Fruit fly (Drosophila melanogaster) whole organism, embryonic: ENCODE data around the gene frj.

Experiments
- Adf1 ChIP-seq: fragments of 200-800 bp; sonication (Bioruptor generic); IDR thresholded peaks from 2 replicates; pipeline ENCODE4 v1.3.6; 2022; ENCODE audit warnings: missing biosample characterization, missing genetic modification characterization
- Aef1 ChIP-seq: fragments of 200-800 bp; sonication (Bioruptor generic); IDR thresholded peaks from 3 replicates; pipeline ENCODE4 v1.3.6; 2022; ENCODE audit warnings: missing biosample characterization, missing genetic modification characterization
- CG1024 ChIP-seq: fragments of 200-800 bp; sonication (Bioruptor generic); IDR thresholded peaks from 2 replicates; pipeline ENCODE4 v1.3.6; 2022; ENCODE audit warnings: missing biosample characterization, missing genetic modification characterization
- CG10366 ChIP-seq: fragments of 200-800 bp; sonication (Bioruptor generic); IDR thresholded peaks from 2 replicates; pipeline ENCODE4 v1.3.6; 2022; ENCODE audit warnings: missing biosample characterization, missing genetic modification characterization
- CG10654 ChIP-seq: fragments of 200-800 bp; sonication (Bioruptor generic); optimal IDR thresholded peaks from 2 replicates; lab custom pipeline; 2016; ENCODE audit warnings: missing biosample characterization, missing genetic modification characterization
- CG11247 ChIP-seq: fragments of 200-800 bp; sonication (Bioruptor generic); IDR thresholded peaks from 2 replicates; pipeline ENCODE4 v1.3.6; 2022; ENCODE audit warnings: missing biosample characterization, missing genetic modification characterization
- CG11504 ChIP-seq: fragments of 200-800 bp; sonication (Bioruptor generic); optimal IDR thresholded peaks from 3 replicates; lab custom pipeline; 2019; ENCODE audit warnings: missing biosample characterization, mild to moderate bottlenecking, missing genetic modification characterization, moderate library complexity
- CG11696 ChIP-seq: fragments of 200-800 bp; sonication (Bioruptor generic); IDR thresholded peaks from 2 replicates; pipeline ENCODE4 v1.3.6; 2022; ENCODE audit warnings: missing biosample characterization, missing genetic modification characterization
- CG11723 ChIP-seq: fragments of 200-800 bp; sonication (Bioruptor generic); optimal IDR thresholded peaks from 2 replicates; lab custom pipeline; 2017; ENCODE audit warnings: missing biosample characterization, mild to moderate bottlenecking, missing genetic modification characterization
- CG12659 ChIP-seq: fragments of 200-800 bp; sonication (Bioruptor generic); optimal IDR thresholded peaks from 3 replicates; lab custom pipeline; 2017; ENCODE audit warnings: mild to moderate bottlenecking, missing biosample characterization, missing genetic modification reagents, missing genetic modification characterization
- CG13424 ChIP-seq: fragments of 200-800 bp; sonication (Bioruptor generic); optimal IDR thresholded peaks from 2 replicates; lab custom pipeline; 2019; ENCODE audit warnings: missing biosample characterization, mild to moderate bottlenecking, missing genetic modification characterization, moderate library complexity
- CG13624 ChIP-seq: fragments of 200-800 bp; sonication (Bioruptor generic); optimal IDR thresholded peaks from 2 replicates; lab custom pipeline; 2016; ENCODE audit warnings: missing biosample characterization, missing genetic modification characterization
- CG15011 ChIP-seq: fragments of 200-800 bp; sonication (Bioruptor generic); optimal IDR thresholded peaks from 3 replicates; lab custom pipeline; 2018; ENCODE audit warnings: missing biosample characterization, mild to moderate bottlenecking, missing genetic modification characterization
- CG16779 ChIP-seq: fragments of 200-800 bp; sonication (Bioruptor generic); IDR thresholded peaks from 2 replicates; pipeline ENCODE4 v1.3.6; 2022; ENCODE audit warnings: missing biosample characterization, missing genetic modification characterization
- CG17359 ChIP-seq: fragments of 200-800 bp; sonication (Bioruptor generic); optimal IDR thresholded peaks from 3 replicates; lab custom pipeline; 2018; ENCODE audit warnings: missing biosample characterization, mild to moderate bottlenecking, missing genetic modification characterization, moderate library complexity
- CG18011 ChIP-seq: fragments of 200-800 bp; sonication (Bioruptor generic); optimal IDR thresholded peaks from 2 replicates; lab custom pipeline; 2017; ENCODE audit warnings: missing biosample characterization, missing genetic modification characterization, mild to moderate bottlenecking, moderate library complexity, missing genotype
- CG18262 ChIP-seq: fragments of 200-800 bp; optimal IDR thresholded peaks from 3 replicates; lab custom pipeline; 2019; ENCODE audit warnings: missing biosample characterization, mild to moderate bottlenecking, missing genetic modification characterization, moderate library complexity
- CG2120 ChIP-seq: fragments of 200-800 bp; sonication (Bioruptor generic); optimal IDR thresholded peaks from 3 replicates; lab custom pipeline; 2016; ENCODE audit warnings: missing biosample characterization, missing genetic modification characterization
- CG4404 ChIP-seq: fragments of 200-800 bp; sonication (Bioruptor generic); IDR thresholded peaks from 2 replicates; pipeline ENCODE4 v1.3.6; 2022; ENCODE audit warnings: missing biosample characterization, missing genetic modification characterization
- CG8290 ChIP-seq, 3 experiments: fragments of 200-800 bp; sonication (Bioruptor generic); optimal IDR thresholded peaks; 2 replicates each; lab custom pipeline; 2016 to 2019; ENCODE audit warnings: missing biosample characterization in 3 of 3, missing genetic modification characterization in 3 of 3, mild to moderate bottlenecking in 2 of 3, moderate library complexity in 1 of 3
- CTCF ChIP-seq: fragments of 200-800 bp; sonication (Bioruptor generic); optimal IDR thresholded peaks from 2 replicates; lab custom pipeline; 2017; ENCODE audit warnings: missing biosample characterization, mild to moderate bottlenecking, missing genetic modification characterization, moderate library complexity
- Chrac-16 ChIP-seq: fragments of 200-800 bp; sonication (Bioruptor generic); optimal IDR thresholded peaks from 3 replicates; lab custom pipeline; 2016; ENCODE audit warnings: missing biosample characterization, missing genetic modification characterization
- D19A ChIP-seq: fragments of 200-800 bp; optimal IDR thresholded peaks from 3 replicates; lab custom pipeline; 2019; ENCODE audit warnings: missing biosample characterization, mild to moderate bottlenecking, missing genetic modification characterization, moderate library complexity
- Dbx ChIP-seq: fragments of 200-800 bp; sonication (Bioruptor generic); IDR thresholded peaks from 3 replicates; pipeline ENCODE4 v1.3.6; 2022; ENCODE audit warnings: missing biosample characterization, missing genetic modification characterization
- Fer3 ChIP-seq: fragments of 200-800 bp; sonication (Bioruptor generic); optimal IDR thresholded peaks from 2 replicates; lab custom pipeline; 2018; ENCODE audit warnings: missing biosample characterization, mild to moderate bottlenecking, missing genetic modification characterization, moderate library complexity
- GATAe ChIP-seq: fragments of 200-800 bp; sonication (Bioruptor generic); conservative IDR thresholded peaks from 2 replicates; pipeline ENCODE4 v1.3.6; 2022; ENCODE audit warnings: missing biosample characterization, missing genetic modification characterization
- H15 ChIP-seq: fragments of 200-800 bp; sonication (Bioruptor generic); IDR thresholded peaks from 3 replicates; pipeline ENCODE4 v1.3.6; 2022; ENCODE audit warnings: missing biosample characterization, missing genetic modification characterization
- Hr39 ChIP-seq: fragments of >200 bp; optimal IDR thresholded peaks from 2 replicates; lab custom pipeline; 2017
- Kr ChIP-seq: fragments of 200-800 bp; sonication (Bioruptor generic); optimal IDR thresholded peaks from 2 replicates; lab custom pipeline; 2017; ENCODE audit warnings: missing biosample characterization, mild to moderate bottlenecking, missing genetic modification characterization
- Lim3 ChIP-seq: fragments of 200-800 bp; sonication (Bioruptor generic); IDR thresholded peaks from 2 replicates; pipeline ENCODE4 v1.3.6; 2022; ENCODE audit warnings: missing biosample characterization, missing genetic modification characterization
- NfI ChIP-seq: fragments of 200-800 bp; sonication (Bioruptor generic); optimal IDR thresholded peaks from 3 replicates; lab custom pipeline; 2018; ENCODE audit warnings: missing biosample characterization, mild to moderate bottlenecking, missing genetic modification characterization, moderate library complexity
- ash1 ChIP-seq: fragments of 200-800 bp; sonication (Bioruptor generic); optimal IDR thresholded peaks from 2 replicates; lab custom pipeline; 2018; ENCODE audit warnings: missing biosample characterization, mild to moderate bottlenecking, missing genetic modification characterization
- bab2 ChIP-seq: fragments of 200-800 bp; sonication (Bioruptor generic); optimal IDR thresholded peaks from 2 replicates; lab custom pipeline; 2016; ENCODE audit warnings: missing biosample characterization, missing genetic modification characterization
- caup ChIP-seq: fragments of 200-800 bp; sonication (Bioruptor generic); optimal IDR thresholded peaks from 3 replicates; lab custom pipeline; 2017; ENCODE audit warnings: missing biosample characterization, mild to moderate bottlenecking, missing genetic modification characterization, moderate library complexity; ENCODE audit not compliant: severe bottlenecking
- dan ChIP-seq: fragments of 200-800 bp; sonication (Bioruptor generic); IDR thresholded peaks from 2 replicates; pipeline ENCODE4 v1.3.6; 2022; ENCODE audit warnings: missing biosample characterization, missing genetic modification characterization
- dmrt99B ChIP-seq: fragments of 200-800 bp; sonication (Bioruptor generic); optimal IDR thresholded peaks from 2 replicates; lab custom pipeline; 2018; ENCODE audit warnings: missing biosample characterization, mild to moderate bottlenecking, missing genetic modification characterization, moderate library complexity
- dysf ChIP-seq: fragments of 200-800 bp; sonication (Bioruptor generic); IDR thresholded peaks from 3 replicates; pipeline ENCODE4 v1.3.6; 2022; ENCODE audit warnings: missing biosample characterization, missing genetic modification characterization
- ewg ChIP-seq: fragments of 200-800 bp; sonication (Bioruptor generic); optimal IDR thresholded peaks from 3 replicates; lab custom pipeline; 2017; ENCODE audit warnings: mild to moderate bottlenecking, missing biosample characterization, missing genetic modification reagents, missing genetic modification characterization
- fd64A ChIP-seq: fragments of 200-800 bp; sonication (Bioruptor generic); optimal IDR thresholded peaks from 3 replicates; lab custom pipeline; 2018; ENCODE audit warnings: missing biosample characterization, mild to moderate bottlenecking, missing genetic modification characterization
- lmd ChIP-seq: fragments of 200-800 bp; sonication (Bioruptor generic); IDR thresholded peaks from 2 replicates; pipeline ENCODE4 v1.3.6; 2022; ENCODE audit warnings: missing biosample characterization, missing genetic modification characterization
- luna ChIP-seq: fragments of 200-800 bp; sonication (Bioruptor generic); optimal IDR thresholded peaks from 2 replicates; lab custom pipeline; 2016; ENCODE audit warnings: missing biosample characterization, missing genetic modification characterization
- nerfin-2 ChIP-seq: fragments of 200-800 bp; sonication (Bioruptor generic); IDR thresholded peaks from 2 replicates; pipeline ENCODE4 v1.3.6; 2022; ENCODE audit warnings: missing biosample characterization, missing genetic modification characterization; ENCODE audit not compliant: partially characterized antibody
- prd ChIP-seq, 3 experiments: fragments of >200 bp in 2 of 3; fragments of 200-800 bp in 1 of 3; sonication (Bioruptor generic) in 1 of 3; optimal IDR thresholded peaks in 2 of 3; IDR thresholded peaks in 1 of 3; 2 replicates in 2 of 3; 3 replicates in 1 of 3; pipeline versions ENCODE4 v1.3.6 to Lab custom; 2017 to 2022; ENCODE audit warnings: missing biosample characterization in 1 of 3, missing genetic modification characterization in 1 of 3
- psq ChIP-seq: fragments of 200-800 bp; sonication (Bioruptor generic); optimal IDR thresholded peaks from 2 replicates; lab custom pipeline; 2017; ENCODE audit warnings: missing biosample characterization, missing genetic modification characterization
- scrt ChIP-seq: fragments of 200-800 bp; sonication (Bioruptor generic); optimal IDR thresholded peaks from 2 replicates; lab custom pipeline; 2018; ENCODE audit warnings: missing biosample characterization, mild to moderate bottlenecking, missing genetic modification characterization, moderate library complexity
- sens ChIP-seq: fragments of 200-800 bp; sonication (Bioruptor generic); peaks from one replicate; lab custom pipeline; 2016; ENCODE audit warnings: missing biosample characterization, missing genetic modification characterization
- tgo ChIP-seq: fragments of 200-800 bp; sonication (Bioruptor generic); IDR thresholded peaks from 3 replicates; pipeline ENCODE4 v1.3.6; 2022; ENCODE audit warnings: missing biosample characterization, missing genetic modification characterization
- z ChIP-seq: fragments of 200-800 bp; sonication (Bioruptor generic); IDR thresholded peaks from 3 replicates; pipeline ENCODE4 v1.3.6; 2022; ENCODE audit warnings: missing biosample characterization, missing genetic modification characterization
- zen2 ChIP-seq: fragments of 200-800 bp; sonication (Bioruptor generic); IDR thresholded peaks from 3 replicates; pipeline ENCODE4 v1.3.6; 2022; ENCODE audit warnings: missing biosample characterization, missing genetic modification characterization; ENCODE audit not compliant: partially characterized antibody
- zf30C ChIP-seq: fragments of 200-800 bp; sonication (Bioruptor generic); optimal IDR thresholded peaks from 3 replicates; lab custom pipeline; 2018; ENCODE audit warnings: missing biosample characterization, mild to moderate bottlenecking, missing genetic modification characterization

frj gene

dm6 chr2L:6488676-6489140 is 32.9 kb downstream of the frj start, which contains the start of the genes KFase and epsilonCOP (continued):
- TF ChIP-seq sens (GFP tag; lab: Kevin White, UChicago) (peak; percentile 93), CG15011 (GFP tag; lab: Kevin White, UChicago) (peak; percentile 45), zen2 (GFP tag; lab: Robert Waterston, UW) (peak; percentile 59; the same call in 2 of the 3 replicates), tgo (GFP tag; lab: Robert Waterston, UW) (peak; percentile 56; the same call in 2 of the 3 replicates), CG11696 (GFP tag; lab: Robert Waterston, UW) (no peak), Fer3 (tag; lab: Kevin White, UChicago) (peak; percentile 64), CG18011 (peak; percentile 46), Dbx (GFP tag; lab: Robert Waterston, UW) (0 out of 3 replicates have a peak, but pooled peaks have one; percentile 12), scrt (peak; percentile 20), CTCF (GFP tag; lab: Kevin White, UChicago) (peak; percentile 1), Kr (GFP tag; lab: Kevin White, UChicago) (no peak), D19A (tag; lab: Kevin White, UChicago) (peak; percentile 23), fd64A (GFP tag; lab: Kevin White, UChicago) (no peak), CG11504 (no peak), Hr39 (no peak), GATAe (GFP tag; lab: Robert Waterston, UW) (no peak), caup (peak; percentile 60), CG11247 (GFP tag; lab: Robert Waterston, UW) (0 out of 2 replicates have a peak, but pooled peaks have one; percentile 23), CG16779 (GFP tag; lab: Robert Waterston, UW) (no peak), CG13424 (tag; lab: Kevin White, UChicago) (peak; percentile 59), CG1024 (GFP tag; lab: Robert Waterston, UW) (no peak), Lim3 (GFP tag; lab: Robert Waterston, UW) (no peak), psq (GFP tag; lab: Kevin White, UChicago) (no peak), zf30C (GFP tag; lab: Kevin White, UChicago) (no peak), nerfin-2 (GFP tag; lab: Robert Waterston, UW) (peak; percentile 63), CG10366 (GFP tag; lab: Robert Waterston, UW) (peak; percentile 27; the same call in 1 of the 2 replicates), CG12659 (peak; percentile 89), CG8290 (GFP tag; optimal IDR thresholded peaks at IDR 0.05; lab: Kevin White, UChicago) (peak; percentile 95), CG8290 (tag; optimal IDR thresholded peaks at IDR 0.05; lab: Kevin White, UChicago) (peak; percentile 68 to 92), CG4404 (peak; percentile 15; the same call in 1 of the 2 replicates), CG10654 (GFP tag; lab: Kevin White, UChicago) (peak; percentile 44), dan (GFP tag; lab: Robert Waterston, UW) (no peak), prd (optimal IDR thresholded peaks at IDR 0.05; lab: Kevin White, UChicago) (no peak), prd (GFP tag; IDR thresholded peaks at IDR 0.05; lab: Robert Waterston, UW) (peak; percentile 41; the same call in 1 of the 3 replicates), CG11723 (GFP tag; lab: Kevin White, UChicago) (no peak), lmd (GFP tag; lab: Robert Waterston, UW) (peak; percentile 31; the same call in 1 of the 2 replicates), dysf (GFP tag; lab: Robert Waterston, UW) (no peak), luna (no peak), NfI (GFP tag; lab: Kevin White, UChicago) (peak; percentile 62), CG18262 (peak; percentile 65), z (GFP tag; lab: Robert Waterston, UW) (no peak), Chrac-16 (peak; percentile 35), CG13624 (GFP tag; lab: Kevin White, UChicago) (peak; percentile 73), Aef1 (0 out of 3 replicates have a peak, but pooled peaks have one; percentile 12), H15 (no peak), ash1 (GFP tag; lab: Kevin White, UChicago) (no peak), CG2120 (peak; percentile 79), CG17359 (tag; lab: Kevin White, UChicago) (peak; percentile 43), ewg (no peak), Adf1 (GFP tag; lab: Robert Waterston, UW) (peak; percentile 14; the same call in 1 of the 2 replicates), bab2 (peak; percentile 59), dmrt99B (tag; lab: Kevin White, UChicago) (peak; percentile 43)
